Fruit fly (Drosophila melanogaster): ENCODE results near the gene MED10.

DNA sequence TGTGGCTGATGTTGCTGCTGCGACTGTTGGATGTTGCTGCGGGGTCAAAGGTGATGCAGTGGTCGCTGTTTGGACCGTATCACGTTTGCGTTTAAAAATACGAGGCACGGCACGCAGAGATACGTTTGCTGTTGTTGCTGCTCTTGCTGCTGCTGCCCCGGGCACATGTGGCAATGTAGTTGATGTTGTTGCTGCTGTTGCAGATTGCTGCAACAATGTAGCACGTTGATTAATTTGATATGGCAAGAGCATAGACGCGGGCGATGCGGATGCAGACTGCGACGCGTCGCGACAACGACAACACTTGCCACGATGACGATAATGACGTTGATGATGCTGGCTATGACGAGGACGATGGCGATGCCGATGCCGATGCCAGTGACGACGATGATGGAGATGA is 18.7 kb upstream of the MED10 start:
- TF ChIP-seq kay (GFP tag; ENCODE audit: borderline replicate concordance) (no peak), bab1 (GFP tag; optimal IDR thresholded peaks at IDR 0.05) (no peak), CG14711 (tag; optimal IDR thresholded peaks at IDR 0.05) (no peak), CG7045 (GFP tag; optimal IDR thresholded peaks at IDR 0.05) (no peak), cnc (optimal IDR thresholded peaks at IDR 0.05) (no peak), CG5204 (GFP tag; optimal IDR thresholded peaks at IDR 0.05) (no peak), pad (GFP tag; optimal IDR thresholded peaks at IDR 0.05) (no peak), CG12768 (GFP tag; optimal IDR thresholded peaks at IDR 0.05) (no peak), Mnt (GFP tag; optimal IDR thresholded peaks at IDR 0.05) (no peak), Hr96 (GFP tag; optimal IDR thresholded peaks at IDR 0.05) (no peak), ovo (GFP tag; optimal IDR thresholded peaks at IDR 0.05) (no peak), CG33017 (tag; optimal IDR thresholded peaks at IDR 0.05) (no peak), Crg-1 (GFP tag; optimal IDR thresholded peaks at IDR 0.05) (no peak), CG1620 (GFP tag; optimal IDR thresholded peaks at IDR 0.05) (no peak)

Measured in whole organism, adult.